Worm (Caenorhabditis elegans): Measurements from ENCODE around the gene T13C5.6.

ce11 chrX:6253566-6253898 is 46.0 kb upstream of the T13C5.6 start:
- TF ChIP-seq ztf-23 (GFP tag; IDR thresholded peaks at IDR 0.05) = no peak
- no peak for TF ChIP-seq T22C8.4 (GFP tag; IDR thresholded peaks at IDR 0.05)
- no peak for TF ChIP-seq med-1 (GFP tag; optimal IDR thresholded peaks at IDR 0.05; ENCODE audit: insufficient read depth)
- no peak for TF ChIP-seq ref-1 (GFP tag; conservative IDR thresholded peaks at IDR 0.05)
- no peak for TF ChIP-seq cog-1 (tag; optimal IDR thresholded peaks at IDR 0.05)
- no peak for TF ChIP-seq ztf-29 (GFP tag; IDR thresholded peaks at IDR 0.05)
- TF ChIP-seq tab-1 (GFP tag; IDR thresholded peaks at IDR 0.05) = no peak

Data from whole organism, midembryonic.